Fruit fly (Drosophila melanogaster) whole organism, prepupa: Measurements from ENCODE around the gene CG32847.

Experiments
- Blimp-1 ChIP-seq: fragments of 200-800 bp; sonication (Bioruptor generic); optimal IDR thresholded peaks from 3 replicates; lab custom pipeline; 2017; ENCODE audit warnings: missing biosample characterization, missing genetic modification characterization, mild to moderate bottlenecking, moderate library complexity, missing genetic modification reagents
- CG10631 ChIP-seq: fragments of 200-800 bp; sonication (Bioruptor generic); optimal IDR thresholded peaks from 2 replicates; lab custom pipeline; 2016; ENCODE audit warnings: missing biosample characterization, missing genetic modification characterization
- CG11762 ChIP-seq: fragments of 200-800 bp; sonication (Bioruptor generic); optimal IDR thresholded peaks from 3 replicates; lab custom pipeline; 2016; ENCODE audit warnings: missing biosample characterization, missing genetic modification characterization; ENCODE audit not compliant: insufficient read depth
- CG15336 ChIP-seq: fragments of 200-800 bp; sonication (Bioruptor generic); IDR thresholded peaks from 2 replicates; pipeline ENCODE4 v1.3.6; 2022; ENCODE audit warnings: missing biosample characterization, missing genetic modification characterization
- CG1621 ChIP-seq: fragments of 200-800 bp; sonication (Bioruptor generic); optimal IDR thresholded peaks from 3 replicates; lab custom pipeline; 2018; ENCODE audit warnings: missing biosample characterization, mild to moderate bottlenecking, missing genetic modification characterization
- CG3032 ChIP-seq: fragments of 200-800 bp; optimal IDR thresholded peaks from 2 replicates; lab custom pipeline; 2019; ENCODE audit warnings: missing biosample characterization, mild to moderate bottlenecking, missing genetic modification characterization, moderate library complexity
- CG31627 ChIP-seq: fragments of 200-800 bp; sonication (Bioruptor generic); optimal IDR thresholded peaks from 3 replicates; lab custom pipeline; 2016; ENCODE audit warnings: missing biosample characterization, missing genetic modification characterization
- CG32006 ChIP-seq: fragments of 200-800 bp; sonication (Bioruptor generic); optimal IDR thresholded peaks from 3 replicates; lab custom pipeline; 2017; ENCODE audit warnings: missing biosample characterization, mild to moderate bottlenecking, missing genetic modification characterization
- CG34406 ChIP-seq: fragments of 200-800 bp; sonication (Bioruptor generic); optimal IDR thresholded peaks from 3 replicates; lab custom pipeline; 2016; ENCODE audit warnings: missing biosample characterization, missing genetic modification characterization
- CG3919 ChIP-seq: fragments of 200-800 bp; sonication (Bioruptor generic); optimal IDR thresholded peaks from 3 replicates; lab custom pipeline; 2016; ENCODE audit warnings: missing biosample characterization, missing genetic modification characterization
- CG4318 ChIP-seq: fragments of 200-800 bp; sonication (Bioruptor generic); optimal IDR thresholded peaks from 3 replicates; lab custom pipeline; 2017; ENCODE audit warnings: missing biosample characterization, mild to moderate bottlenecking, missing genetic modification characterization
- CG6163 ChIP-seq: fragments of 200-800 bp; sonication (Bioruptor generic); IDR thresholded peaks from 3 replicates; pipeline ENCODE4 v1.3.6; 2022; ENCODE audit warnings: missing biosample characterization, missing genetic modification characterization
- CG6276 ChIP-seq: fragments of 200-800 bp; sonication (Bioruptor generic); optimal IDR thresholded peaks from 2 replicates; lab custom pipeline; 2017; ENCODE audit warnings: missing biosample characterization, mild to moderate bottlenecking, missing genetic modification characterization
- CG6854 ChIP-seq: fragments of 200-800 bp; sonication (Bioruptor generic); optimal IDR thresholded peaks from 2 replicates; lab custom pipeline; 2017; ENCODE audit warnings: missing biosample characterization, mild to moderate bottlenecking, missing genetic modification characterization
- CG9139 ChIP-seq: fragments of 200-800 bp; sonication (Bioruptor generic); optimal IDR thresholded peaks from 3 replicates; lab custom pipeline; 2017; ENCODE audit warnings: missing biosample characterization, mild to moderate bottlenecking, missing genetic modification characterization
- Eip78C ChIP-seq: fragments of 200-800 bp; sonication (Bioruptor generic); peaks from one replicate; lab custom pipeline; 2016; ENCODE audit warnings: missing biosample characterization, missing genetic modification characterization
- Ets96B ChIP-seq: fragments of 200-800 bp; optimal IDR thresholded peaks from 2 replicates; lab custom pipeline; 2019; ENCODE audit warnings: missing biosample characterization, mild to moderate bottlenecking, missing genetic modification characterization, moderate library complexity
- Gug ChIP-seq: fragments of 200-800 bp; sonication (Bioruptor generic); IDR thresholded peaks from 2 replicates; pipeline ENCODE4 v1.3.6; 2022; ENCODE audit warnings: missing biosample characterization, missing genetic modification characterization
- Hr39 ChIP-seq: fragments of 200-800 bp; sonication (Bioruptor generic); optimal IDR thresholded peaks from 2 replicates; lab custom pipeline; 2016; ENCODE audit warnings: missing biosample characterization, missing genetic modification characterization
- Hr4 ChIP-seq: fragments of 200-800 bp; sonication (Bioruptor generic); optimal IDR thresholded peaks from 3 replicates; lab custom pipeline; 2016; ENCODE audit warnings: missing biosample characterization, missing genetic modification characterization
- Lpt ChIP-seq: fragments of 200-800 bp; sonication (Bioruptor generic); optimal IDR thresholded peaks from 3 replicates; lab custom pipeline; 2016; ENCODE audit warnings: missing biosample characterization, missing genetic modification characterization
- Met ChIP-seq: fragments of 200-800 bp; sonication (Bioruptor generic); optimal IDR thresholded peaks from 3 replicates; lab custom pipeline; 2016; ENCODE audit warnings: missing biosample characterization, missing genetic modification characterization
- Smox ChIP-seq: fragments of 200-800 bp; sonication (Bioruptor generic); optimal IDR thresholded peaks from 3 replicates; lab custom pipeline; 2016; ENCODE audit warnings: missing biosample characterization, missing genetic modification characterization
- Sox15 ChIP-seq: fragments of 200-800 bp; sonication (Bioruptor generic); optimal IDR thresholded peaks from 3 replicates; lab custom pipeline; 2016; ENCODE audit warnings: missing biosample characterization, missing genetic modification characterization
- achi ChIP-seq: fragments of 200-800 bp; sonication (Bioruptor generic); optimal IDR thresholded peaks from 3 replicates; lab custom pipeline; 2016; ENCODE audit warnings: missing biosample characterization, missing genetic modification characterization
- cyc ChIP-seq: fragments of 200-800 bp; sonication (Bioruptor generic); optimal IDR thresholded peaks from 3 replicates; lab custom pipeline; 2016; ENCODE audit warnings: missing biosample characterization, missing genetic modification characterization
- dac ChIP-seq: fragments of 200-800 bp; sonication (Bioruptor generic); optimal IDR thresholded peaks from 2 replicates; lab custom pipeline; 2017; ENCODE audit warnings: missing biosample characterization, mild to moderate bottlenecking, missing genetic modification characterization
- dsx ChIP-seq: fragments of 200-800 bp; optimal IDR thresholded peaks from 3 replicates; lab custom pipeline; 2019; ENCODE audit warnings: missing biosample characterization, mild to moderate bottlenecking, missing genetic modification characterization, moderate library complexity; ENCODE audit not compliant: poor library complexity, severe bottlenecking
- eg ChIP-seq: fragments of 200-800 bp; sonication (Bioruptor generic); IDR thresholded peaks from 3 replicates; pipeline ENCODE4 v1.3.6; 2022; ENCODE audit warnings: missing biosample characterization, missing genetic modification characterization
- esn ChIP-seq: fragments of 200-800 bp; sonication (Bioruptor generic); optimal IDR thresholded peaks from 2 replicates; lab custom pipeline; 2016; ENCODE audit warnings: missing biosample characterization, mild to moderate bottlenecking, missing genetic modification characterization, moderate library complexity
- fd85E ChIP-seq: fragments of 200-800 bp; sonication (Bioruptor generic); optimal IDR thresholded peaks from 3 replicates; lab custom pipeline; 2016; ENCODE audit warnings: missing biosample characterization, missing genetic modification characterization
- fkh ChIP-seq: fragments of 200-800 bp; sonication (Bioruptor generic); optimal IDR thresholded peaks from 3 replicates; lab custom pipeline; 2017; ENCODE audit warnings: missing biosample characterization, mild to moderate bottlenecking, missing genetic modification characterization, moderate library complexity
- net ChIP-seq: fragments of 200-800 bp; sonication (Bioruptor generic); optimal IDR thresholded peaks from 3 replicates; lab custom pipeline; 2016; ENCODE audit warnings: missing biosample characterization, missing genetic modification characterization
- salr ChIP-seq, 2 experiments: fragments of 200-800 bp; sonication (Bioruptor generic); optimal IDR thresholded peaks; 3 replicates each; lab custom pipeline; 2016 to 2018; ENCODE audit warnings: missing biosample characterization in 2 of 2, missing genetic modification characterization in 2 of 2, mild to moderate bottlenecking in 1 of 2
- spab ChIP-seq: fragments of 200-800 bp; sonication (Bioruptor generic); optimal IDR thresholded peaks from 2 replicates; lab custom pipeline; 2017; ENCODE audit warnings: missing biosample characterization, mild to moderate bottlenecking, missing genetic modification characterization, missing genetic modification reagents
- ss ChIP-seq, 2 experiments: fragments of 200-800 bp; sonication (Bioruptor generic); optimal IDR thresholded peaks; 2 replicates in 1 of 2; 3 replicates in 1 of 2; lab custom pipeline; 2017 to 2018; ENCODE audit warnings: mild to moderate bottlenecking in 2 of 2, missing biosample characterization in 2 of 2, missing genetic modification characterization in 2 of 2, moderate library complexity in 1 of 2
- svp ChIP-seq: fragments of 200-800 bp; sonication (Bioruptor generic); peaks from one replicate; lab custom pipeline; 2016; ENCODE audit warnings: missing biosample characterization, missing genetic modification characterization
- topi ChIP-seq: fragments of 200-800 bp; sonication (Bioruptor generic); optimal IDR thresholded peaks from 3 replicates; lab custom pipeline; 2016; ENCODE audit warnings: missing biosample characterization, missing genetic modification characterization

Gene CG32847

DNA sequence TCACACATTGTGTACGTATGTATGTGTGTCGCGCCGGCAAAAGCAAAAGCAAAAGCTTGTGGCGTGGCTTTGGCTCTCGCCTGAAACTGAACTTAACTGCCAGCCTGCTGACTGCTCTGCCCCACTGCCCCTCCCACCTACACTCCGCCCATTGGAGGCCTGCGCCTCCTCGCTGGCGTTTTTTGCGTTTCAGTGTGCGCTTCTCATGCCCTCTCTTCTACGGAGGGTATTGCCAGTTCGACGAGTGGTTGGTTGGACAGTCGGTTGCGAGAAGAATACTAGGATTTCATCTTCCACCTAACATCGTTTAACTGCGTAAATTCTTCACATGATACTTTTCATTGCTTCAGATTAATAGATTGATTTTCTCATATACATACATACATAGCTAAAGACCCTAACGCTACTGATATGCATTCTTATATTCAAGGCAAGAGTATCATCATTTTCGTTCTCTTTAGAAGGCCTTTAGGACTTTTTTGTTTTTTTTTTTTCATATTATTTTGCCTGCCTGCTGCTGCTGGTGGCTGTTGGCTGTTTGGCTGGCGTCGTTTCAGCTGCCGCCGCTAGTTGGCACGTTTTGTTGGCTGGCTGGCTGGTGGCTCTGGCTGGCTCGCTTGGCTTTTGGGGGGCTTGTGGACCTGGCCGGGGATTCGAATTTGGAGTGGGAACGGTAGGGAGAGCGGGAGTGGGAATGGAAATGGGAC lies 16.4 kb upstream of the CG32847 start (continued):
- TF ChIP-seq Hr39 (GFP tag; lab: Kevin White, UChicago) (peak; percentile 95), salr (GFP tag; optimal IDR thresholded peaks at IDR 0.05; lab: Kevin White, UChicago) (peak; percentile 78 to 90), CG31627 (GFP tag; lab: Kevin White, UChicago) (peak; percentile 96), CG6163 (GFP tag; lab: Robert Waterston, UW) (peak; percentile 84), CG11762 (GFP tag; lab: Kevin White, UChicago) (peak; percentile 81), net (GFP tag; lab: Kevin White, UChicago) (peak; percentile 91), fd85E (GFP tag; lab: Kevin White, UChicago) (peak; percentile 57), fkh (GFP tag; lab: Kevin White, UChicago) (no peak), Ets96B (tag; lab: Kevin White, UChicago) (peak; percentile 90)

DNA sequence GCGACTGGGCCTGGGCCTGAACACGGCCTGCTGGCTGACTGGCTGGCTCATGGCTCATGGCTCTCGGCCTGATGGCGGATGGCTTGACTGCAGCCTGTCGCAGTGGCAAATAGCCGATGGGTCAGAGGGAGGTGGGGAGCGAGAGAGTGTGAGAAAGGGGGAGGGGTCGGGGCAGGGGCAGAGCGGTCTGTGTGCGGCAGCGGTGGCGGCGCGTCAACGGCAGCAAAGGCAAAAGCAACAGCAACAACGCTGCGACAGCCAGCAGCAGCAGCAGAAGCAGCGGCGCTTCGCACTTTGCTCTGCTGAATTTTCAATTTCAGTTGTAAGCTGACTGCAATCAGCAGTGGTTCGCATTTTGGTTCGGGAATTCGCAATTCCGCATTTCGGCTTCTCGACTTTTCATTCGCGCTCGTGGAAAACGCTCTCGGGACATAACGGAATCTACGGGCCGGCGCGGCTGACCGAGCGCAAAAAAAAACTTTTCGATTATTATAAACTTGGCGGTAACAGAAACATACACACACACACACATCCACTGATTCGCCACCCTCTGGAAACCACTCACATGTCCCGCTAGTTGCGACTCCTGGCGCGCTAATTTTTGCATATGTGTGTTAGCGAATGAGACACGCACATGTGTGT lies 15.7 kb upstream of the CG32847 start, which contains the start of gene CG45071:
CG45071 (plus strand) TSS at position 317 of the 642 bp plus-strand sequence.
- TF ChIP-seq CG6276 (GFP tag; lab: Kevin White, UChicago), result peak; percentile 3
- TF ChIP-seq Ets96B (tag; lab: Kevin White, UChicago), result no peak
- no peak for TF ChIP-seq CG32006 (GFP tag; lab: Kevin White, UChicago)
- no peak for TF ChIP-seq topi (GFP tag; lab: Kevin White, UChicago)
- TF ChIP-seq fd85E (GFP tag; lab: Kevin White, UChicago), result no peak
- TF ChIP-seq achi (GFP tag; lab: Kevin White, UChicago), result no peak
- TF ChIP-seq Blimp-1 (GFP tag; lab: Kevin White, UChicago), result peak; percentile 49
- TF ChIP-seq eg (GFP tag; lab: Robert Waterston, UW), result peak; percentile 10; the same call in 1 of the 3 replicates
- no peak for TF ChIP-seq svp
- no peak; the same call in 2 of the 3 replicates for TF ChIP-seq CG6163 (GFP tag; lab: Robert Waterston, UW)
- TF ChIP-seq CG15336 (GFP tag; lab: Robert Waterston, UW), result no peak
- peak; percentile 54 for TF ChIP-seq Eip78C (GFP tag; lab: Kevin White, UChicago)
- no peak for TF ChIP-seq CG3032 (tag; lab: Kevin White, UChicago)
- no peak for TF ChIP-seq dac (GFP tag; lab: Kevin White, UChicago)
- TF ChIP-seq ss (GFP tag; optimal IDR thresholded peaks at IDR 0.05; lab: Kevin White, UChicago), result peak in 1 of 2 experiments; percentile 48
- no peak for TF ChIP-seq spab
- peak; percentile 100 for TF ChIP-seq CG6854 (GFP tag; lab: Kevin White, UChicago)
- 0 out of 2 replicates have a peak, but pooled peaks have one; percentile 24 for TF ChIP-seq Gug (GFP tag; lab: Robert Waterston, UW)
- TF ChIP-seq esn (GFP tag; lab: Kevin White, UChicago), result no peak
- no peak for TF ChIP-seq Met
- no peak for TF ChIP-seq Hr4 (GFP tag; lab: Kevin White, UChicago)
- no peak for TF ChIP-seq CG34406 (GFP tag; lab: Kevin White, UChicago)
- TF ChIP-seq Sox15, result no peak

DNA sequence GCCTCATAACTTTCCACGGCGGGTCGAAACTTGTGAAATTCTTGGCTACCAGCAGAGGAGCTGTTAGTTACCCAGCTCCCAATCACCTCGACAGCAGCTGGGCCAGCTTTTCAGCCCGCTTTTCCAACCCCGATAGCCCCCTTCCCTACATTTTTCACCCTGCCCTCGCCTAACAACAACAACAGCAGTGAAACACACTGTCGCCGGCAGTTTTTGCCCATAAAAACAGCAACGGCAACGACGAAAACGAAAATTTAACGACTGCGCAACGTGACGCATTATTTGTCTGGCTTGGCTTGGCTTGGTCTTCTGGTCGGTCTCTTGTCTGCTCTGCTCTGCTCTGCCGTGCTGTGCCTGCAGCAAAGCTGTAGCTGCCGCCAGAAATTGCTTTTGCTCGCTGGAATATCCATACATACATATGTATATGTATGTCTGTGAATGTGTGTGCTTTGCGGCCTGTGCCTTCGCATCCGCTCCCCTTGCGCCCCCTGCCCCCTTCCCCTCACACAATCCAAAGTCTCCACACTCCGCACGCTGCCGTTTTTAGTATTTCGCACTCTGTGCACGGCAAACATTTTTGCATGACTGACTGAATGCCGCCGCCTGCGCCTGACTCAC lies 14.1 kb upstream of the CG32847 start:
- TF ChIP-seq CG6854 (GFP tag; lab: Kevin White, UChicago), result peak; percentile 99
- TF ChIP-seq dsx (GFP tag; lab: Kevin White, UChicago), result peak; percentile 8
- no peak for TF ChIP-seq topi (GFP tag; lab: Kevin White, UChicago)
- TF ChIP-seq, all 60 proteins: peak for 2

DNA sequence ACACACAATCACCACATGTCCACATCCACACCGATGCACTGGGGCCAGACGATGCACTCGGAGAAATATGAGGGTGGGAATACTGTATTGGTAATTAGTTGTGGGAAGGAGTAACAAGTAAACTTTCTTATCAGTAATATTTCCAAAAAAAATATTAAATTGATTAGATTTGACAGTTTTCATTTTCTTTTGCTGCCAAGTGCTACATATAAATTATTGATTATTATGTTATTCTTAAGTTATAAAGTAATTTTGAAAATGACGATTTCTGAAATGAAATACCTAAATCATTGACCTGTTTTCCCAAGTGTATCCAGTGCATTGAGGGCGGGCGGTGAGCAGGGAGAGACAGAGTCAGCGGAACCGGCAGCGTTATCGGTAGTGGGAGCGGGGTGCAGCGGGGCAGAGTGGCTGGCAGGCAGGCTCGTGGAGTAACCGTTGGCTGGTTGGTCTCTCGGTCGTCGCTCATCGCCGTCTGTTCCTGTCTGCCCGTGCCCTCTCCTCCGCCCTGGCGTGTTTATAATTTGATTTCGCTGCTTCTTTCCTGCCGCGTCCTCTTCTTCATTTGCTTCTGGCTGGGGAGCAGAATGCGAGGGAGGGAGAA lies 13.5 kb upstream of the CG32847 start:
- TF ChIP-seq Sox15 (peak; percentile 94), fkh (GFP tag; lab: Kevin White, UChicago) (no peak), Lpt (GFP tag; lab: Kevin White, UChicago) (peak; percentile 87), Smox (GFP tag; lab: Kevin White, UChicago) (peak; percentile 94), eg (GFP tag; lab: Robert Waterston, UW) (peak; percentile 88), dsx (GFP tag; lab: Kevin White, UChicago) (peak; percentile 92), CG3032 (tag; lab: Kevin White, UChicago) (peak; percentile 96), cyc (GFP tag; lab: Kevin White, UChicago) (peak; percentile 91), CG4318 (peak; percentile 95), net (GFP tag; lab: Kevin White, UChicago) (peak; percentile 96), topi (GFP tag; lab: Kevin White, UChicago) (peak; percentile 93), achi (GFP tag; lab: Kevin White, UChicago) (peak; percentile 95), spab (peak; percentile 97), salr (GFP tag; optimal IDR thresholded peaks at IDR 0.05; lab: Kevin White, UChicago) (peak; percentile 84 to 99), Eip78C (GFP tag; lab: Kevin White, UChicago) (peak; percentile 99), CG1621 (tag; lab: Kevin White, UChicago) (peak; percentile 82), CG9139 (peak; percentile 89), CG10631 (GFP tag; lab: Kevin White, UChicago) (peak; percentile 98), CG3919 (GFP tag; lab: Kevin White, UChicago) (peak; percentile 95), Met (peak; percentile 94)
